Worm (Caenorhabditis elegans) whole organism, L2 larva: ENCODE results near the gene lec-5.

Experiments
- ama-1 ChIP-seq: fragments of 150-350 bp; optimal IDR thresholded peaks from 2 replicates; lab custom pipeline; 2018; ENCODE audit warnings: inconsistent platforms
- elt-3 ChIP-seq: sonication (generic microtip); optimal IDR thresholded peaks from 2 replicates; lab custom pipeline; 2017; ENCODE audit warnings: missing biosample characterization, missing genetic modification characterization
- nhr-23 ChIP-seq: fragments of 150-350 bp; optimal IDR thresholded peaks from 2 replicates; lab custom pipeline; 2014; ENCODE audit warnings: missing biosample characterization, missing genetic modification reagents, missing genetic modification characterization
- nhr-237 ChIP-seq: fragments of 150-350 bp; optimal IDR thresholded peaks from 2 replicates; lab custom pipeline; 2014; ENCODE audit warnings: missing biosample characterization, missing genetic modification characterization
- zag-1 ChIP-seq: fragments of 150-350 bp; optimal IDR thresholded peaks from 2 replicates; lab custom pipeline; 2014; ENCODE audit warnings: missing biosample characterization, missing genetic modification characterization

ce11 chrII:5858322-5858721, 17.4 kb upstream of the lec-5 start, which contains the start of gene F55C12.4:
- TF ChIP-seq elt-3 (tag; lab: Kevin White, UChicago): no peak
- no peak for TF ChIP-seq zag-1 (tag; lab: Kevin White, UChicago)
- TF ChIP-seq ama-1 (lab: Kevin White, UChicago): no peak
- TF ChIP-seq nhr-23: no peak
- no peak for TF ChIP-seq nhr-237
